Worm (Caenorhabditis elegans): ENCODE data around the gene sas-7.

DNA sequence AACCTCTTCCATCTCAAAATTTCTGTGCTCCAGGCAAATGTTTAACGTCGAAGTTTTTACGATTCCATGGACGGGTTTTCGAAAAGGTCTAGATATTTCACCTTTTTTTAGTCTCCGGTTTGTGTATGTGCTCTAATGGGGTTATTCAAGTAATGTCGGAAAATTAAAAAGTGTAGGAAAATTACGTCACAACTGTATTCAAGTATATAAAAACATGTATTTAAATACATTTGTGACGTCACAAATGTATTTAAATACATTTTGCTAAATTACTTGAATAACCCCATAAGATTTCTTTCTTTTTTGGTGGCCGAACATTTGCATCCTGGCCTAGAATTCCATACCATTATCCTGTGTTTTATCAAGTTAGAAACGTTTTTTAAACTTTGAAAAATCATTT is 40.6 kb downstream of the sas-7 start:
- TF ChIP-seq mdl-1 (tag; optimal IDR thresholded peaks at IDR 0.05), result no peak
- TF ChIP-seq lin-13 (GFP tag; optimal IDR thresholded peaks at IDR 0.05), result no peak
- TF ChIP-seq nhr-237 (tag; optimal IDR thresholded peaks at IDR 0.05), result no peak
- no peak for TF ChIP-seq elt-3 (tag; optimal IDR thresholded peaks at IDR 0.05)
- no peak for TF ChIP-seq crh-2 (tag; optimal IDR thresholded peaks at IDR 0.05)
- TF ChIP-seq ceh-82 (tag; optimal IDR thresholded peaks at IDR 0.05), result no peak
- TF ChIP-seq zag-1 (tag; optimal IDR thresholded peaks at IDR 0.05), result no peak
- TF ChIP-seq snpc-4 (tag; optimal IDR thresholded peaks at IDR 0.05), result no peak
- no peak for TF ChIP-seq ztf-4 (tag; optimal IDR thresholded peaks at IDR 0.05)
- no peak for TF ChIP-seq lin-39 (tag; optimal IDR thresholded peaks at IDR 0.05)
- no peak for TF ChIP-seq Y55F3AM.14 (GFP tag; optimal IDR thresholded peaks at IDR 0.05)
- no peak for TF ChIP-seq mab-5 (tag; optimal IDR thresholded peaks at IDR 0.05)
- no peak for TF ChIP-seq dmd-4 (tag; optimal IDR thresholded peaks at IDR 0.05)
- TF ChIP-seq nhr-11 (tag; optimal IDR thresholded peaks at IDR 0.05), result no peak
